Fruit fly (Drosophila melanogaster): ENCODE results near the gene Lgr4.

The Lgr4 gene

dm6 chrX:13136939-13137697, 51.8 kb downstream of the Lgr4 start (continued):
- TF ChIP-seq CG7372 (GFP tag; IDR thresholded peaks at IDR 0.05) (0 out of 2 replicates have a peak, but pooled peaks have one; percentile 11), grau (tag; optimal IDR thresholded peaks at IDR 0.05) (peak; percentile 39), fu2 (GFP tag; optimal IDR thresholded peaks at IDR 0.05) (no peak), CG33213 (GFP tag; optimal IDR thresholded peaks at IDR 0.05) (no peak), sim (GFP tag; IDR thresholded peaks at IDR 0.05) (peak; percentile 46; the same call in 1 of the 2 replicates), cato (GFP tag; optimal IDR thresholded peaks at IDR 0.05; ENCODE audit: borderline replicate concordance) (no peak), tio (GFP tag; optimal IDR thresholded peaks at IDR 0.05) (no peak), CG9727 (GFP tag; optimal IDR thresholded peaks at IDR 0.05) (peak; percentile 28), Atf-2 (GFP tag; optimal IDR thresholded peaks at IDR 0.05) (no peak), Dek (tag; optimal IDR thresholded peaks at IDR 0.05) (no peak), Hr78 (GFP tag; optimal IDR thresholded peaks at IDR 0.05) (peak in 1 of 2 experiments; percentile 62), slou (GFP tag; optimal IDR thresholded peaks at IDR 0.05) (no peak), shn (GFP tag; optimal IDR thresholded peaks at IDR 0.05) (no peak), org-1 (GFP tag; optimal IDR thresholded peaks at IDR 0.05) (peak; percentile 10), CG2712 (tag; optimal IDR thresholded peaks at IDR 0.05) (peak; percentile 43), croc (GFP tag; conservative IDR thresholded peaks at IDR 0.05) (peak; percentile 54), CG31441 (GFP tag; IDR thresholded peaks at IDR 0.05) (peak; percentile 57), CG17328 (GFP tag; IDR thresholded peaks at IDR 0.05) (peak; percentile 75), cas (GFP tag; IDR thresholded peaks at IDR 0.05) (no peak), pros (GFP tag; optimal IDR thresholded peaks at IDR 0.05) (peak; percentile 39), CG3065 (GFP tag; optimal IDR thresholded peaks at IDR 0.05) (no peak), CG10979 (tag; optimal IDR thresholded peaks at IDR 0.05) (peak; percentile 62), Xrp1 (GFP tag; IDR thresholded peaks at IDR 0.05) (peak; percentile 73), Doc3 (GFP tag; IDR thresholded peaks at IDR 0.05; ENCODE audit: partially characterized antibody) (no peak), onecut (GFP tag; IDR thresholded peaks at IDR 0.05) (peak; percentile 64), CG4360 (GFP tag; IDR thresholded peaks at IDR 0.05) (peak; percentile 35; the same call in 1 of the 2 replicates), bab2 (GFP tag; optimal IDR thresholded peaks at IDR 0.05) (peak; percentile 44), inv (GFP tag; IDR thresholded peaks at IDR 0.05; ENCODE audit: partially characterized antibody) (no peak), Six4 (GFP tag; optimal IDR thresholded peaks at IDR 0.05) (no peak), tin (GFP tag; optimal IDR thresholded peaks at IDR 0.05) (no peak), NC2α (GFP tag; optimal IDR thresholded peaks at IDR 0.05) (no peak), Nf-YB (GFP tag; optimal IDR thresholded peaks at IDR 0.05) (peak; percentile 38), CG2120 (GFP tag; optimal IDR thresholded peaks at IDR 0.05) (no peak), Hmx (GFP tag; optimal IDR thresholded peaks at IDR 0.05) (no peak), NK7.1 (GFP tag; optimal IDR thresholded peaks at IDR 0.05) (no peak), CG8944 (GFP tag; optimal IDR thresholded peaks at IDR 0.05) (no peak), HLH4C (GFP tag; IDR thresholded peaks at IDR 0.05; ENCODE audit: partially characterized antibody) (no peak), wek (GFP tag; optimal IDR thresholded peaks at IDR 0.05) (no peak), CG12744 (GFP tag; optimal IDR thresholded peaks at IDR 0.05) (no peak), mam (GFP tag; optimal IDR thresholded peaks at IDR 0.05) (no peak), D19B (GFP tag; optimal IDR thresholded peaks at IDR 0.05) (no peak), CG14050 (GFP tag; IDR thresholded peaks at IDR 0.05) (peak; percentile 55), CG13296 (GFP tag; optimal IDR thresholded peaks at IDR 0.05) (no peak), sob (GFP tag; IDR thresholded peaks at IDR 0.05) (peak; percentile 48; the same call in 1 of the 2 replicates), Xbp1 (GFP tag; optimal IDR thresholded peaks at IDR 0.05) (peak; percentile 41), bigmax (GFP tag; optimal IDR thresholded peaks at IDR 0.05) (no peak), CG17612 (GFP tag; IDR thresholded peaks at IDR 0.05) (no peak), zen (tag; optimal IDR thresholded peaks at IDR 0.05) (no peak), Ada2b (GFP tag; IDR thresholded peaks at IDR 0.05) (no peak), Oli (tag; optimal IDR thresholded peaks at IDR 0.05) (peak; percentile 45)

Measured in whole organism, embryonic.